Fruit fly (Drosophila melanogaster): ENCODE measurements around the gene Acp26Aa.
A peak's percentile ranks its signal among the peaks of the same experiment; 100 is the strongest.

Gene Acp26Aa

dm6 chr2L:5883441-5883840, 10.3 kb downstream of the Acp26Aa start, which contains the start of gene CG44574:
Gene CG44574, plus strand, starts transcription at chr2L:5883741.
- TF ChIP-seq CG6854 (GFP tag; optimal IDR thresholded peaks at IDR 0.05): no peak
- TF ChIP-seq CG11902 (GFP tag; optimal IDR thresholded peaks at IDR 0.05): no peak
- TF ChIP-seq Gug (GFP tag; IDR thresholded peaks at IDR 0.05): no peak
- TF ChIP-seq CG11294 (GFP tag; IDR thresholded peaks at IDR 0.05): no peak
- TF ChIP-seq CG8632 (GFP tag; optimal IDR thresholded peaks at IDR 0.05): no peak
- no peak for TF ChIP-seq CG10631 (GFP tag; optimal IDR thresholded peaks at IDR 0.05)
- TF ChIP-seq Smox (GFP tag; optimal IDR thresholded peaks at IDR 0.05): no peak
- no peak for TF ChIP-seq CG4318 (GFP tag; optimal IDR thresholded peaks at IDR 0.05)
- TF ChIP-seq Eip78C (GFP tag): no peak
- TF ChIP-seq fd59A (GFP tag; optimal IDR thresholded peaks at IDR 0.05): no peak
- TF ChIP-seq Eip93F (GFP tag; optimal IDR thresholded peaks at IDR 0.05): no peak
- no peak for TF ChIP-seq topi (GFP tag; optimal IDR thresholded peaks at IDR 0.05)
- no peak for TF ChIP-seq Blimp-1 (GFP tag; optimal IDR thresholded peaks at IDR 0.05)
- TF ChIP-seq CG8319 (GFP tag; optimal IDR thresholded peaks at IDR 0.05): no peak
- no peak for TF ChIP-seq acj6 (GFP tag; optimal IDR thresholded peaks at IDR 0.05)
- TF ChIP-seq CG3032 (tag; optimal IDR thresholded peaks at IDR 0.05): no peak
- no peak for TF ChIP-seq Ets96B (tag; optimal IDR thresholded peaks at IDR 0.05)
- TF ChIP-seq esn (GFP tag; optimal IDR thresholded peaks at IDR 0.05): no peak
- no peak for TF ChIP-seq CG31627 (GFP tag; optimal IDR thresholded peaks at IDR 0.05)

- TF ChIP-seq Gug (GFP tag; IDR thresholded peaks at IDR 0.05): no peak
- TF ChIP-seq Met (GFP tag; optimal IDR thresholded peaks at IDR 0.05): peak; percentile 18
- TF ChIP-seq net (GFP tag; optimal IDR thresholded peaks at IDR 0.05): no peak
- TF ChIP-seq OdsH (GFP tag; optimal IDR thresholded peaks at IDR 0.05): peak; percentile 37
- peak; percentile 21 for TF ChIP-seq pdm3 (GFP tag; optimal IDR thresholded peaks at IDR 0.05)
- no peak for TF ChIP-seq CG8319 (GFP tag; optimal IDR thresholded peaks at IDR 0.05)
- TF ChIP-seq dac (GFP tag; optimal IDR thresholded peaks at IDR 0.05): no peak
- TF ChIP-seq CG15336 (GFP tag; IDR thresholded peaks at IDR 0.05): no peak; the same call in 1 of the 2 replicates
- no peak for TF ChIP-seq CG34406 (GFP tag; optimal IDR thresholded peaks at IDR 0.05)
- no peak for TF ChIP-seq Hr39 (GFP tag; optimal IDR thresholded peaks at IDR 0.05)
- TF ChIP-seq Eip78C (GFP tag): peak; percentile 74
- no peak for TF ChIP-seq Eip93F (GFP tag; optimal IDR thresholded peaks at IDR 0.05)
- TF ChIP-seq fkh (GFP tag; optimal IDR thresholded peaks at IDR 0.05): peak; percentile 38
- TF ChIP-seq CG11762 (GFP tag; optimal IDR thresholded peaks at IDR 0.05; ENCODE audit: insufficient read depth): no peak
- TF ChIP-seq CG3032 (tag; optimal IDR thresholded peaks at IDR 0.05): no peak
- no peak for TF ChIP-seq Smox (GFP tag; optimal IDR thresholded peaks at IDR 0.05)
- TF ChIP-seq CG8632 (GFP tag; optimal IDR thresholded peaks at IDR 0.05): no peak
- no peak for TF ChIP-seq acj6 (GFP tag; optimal IDR thresholded peaks at IDR 0.05)
- TF ChIP-seq esn (GFP tag; optimal IDR thresholded peaks at IDR 0.05): no peak
- peak; percentile 39 for TF ChIP-seq achi (GFP tag; optimal IDR thresholded peaks at IDR 0.05)
- TF ChIP-seq vri (GFP tag; optimal IDR thresholded peaks at IDR 0.05): no peak
- TF ChIP-seq CG4318 (GFP tag; optimal IDR thresholded peaks at IDR 0.05): peak; percentile 19
- TF ChIP-seq Lpt (GFP tag; optimal IDR thresholded peaks at IDR 0.05): peak; percentile 27
- TF ChIP-seq CG6854 (GFP tag; optimal IDR thresholded peaks at IDR 0.05): no peak
- peak; percentile 4 for TF ChIP-seq dsx (GFP tag; optimal IDR thresholded peaks at IDR 0.05; ENCODE audit: poor library complexity, severe bottlenecking)
- TF ChIP-seq ss (GFP tag; optimal IDR thresholded peaks at IDR 0.05): no peak
- peak; percentile 67 for TF ChIP-seq CG32006 (GFP tag; optimal IDR thresholded peaks at IDR 0.05)
- peak; percentile 7 for TF ChIP-seq Sox14 (GFP tag; optimal IDR thresholded peaks at IDR 0.05)
- TF ChIP-seq CG11294 (GFP tag; IDR thresholded peaks at IDR 0.05): no peak
- no peak for TF ChIP-seq topi (GFP tag; optimal IDR thresholded peaks at IDR 0.05)
- TF ChIP-seq CG11902 (GFP tag; optimal IDR thresholded peaks at IDR 0.05): no peak
- TF ChIP-seq CG6163 (GFP tag; IDR thresholded peaks at IDR 0.05): peak; percentile 66; the same call in 2 of the 3 replicates
- TF ChIP-seq fd59A (GFP tag; optimal IDR thresholded peaks at IDR 0.05): no peak
- no peak for TF ChIP-seq fd85E (GFP tag; optimal IDR thresholded peaks at IDR 0.05)
- TF ChIP-seq CG10631 (GFP tag; optimal IDR thresholded peaks at IDR 0.05): peak; percentile 46
- TF ChIP-seq Hr38 (GFP tag; optimal IDR thresholded peaks at IDR 0.05): no peak
- no peak for TF ChIP-seq Sox102F (GFP tag; optimal IDR thresholded peaks at IDR 0.05)
- TF ChIP-seq CG1621 (tag; optimal IDR thresholded peaks at IDR 0.05): no peak
- no peak; the same call in none of the 3 replicates for TF ChIP-seq eg (GFP tag; IDR thresholded peaks at IDR 0.05)
- no peak for TF ChIP-seq cyc (GFP tag; optimal IDR thresholded peaks at IDR 0.05)
- no peak for TF ChIP-seq Ets21C (GFP tag; optimal IDR thresholded peaks at IDR 0.05)
- no peak for TF ChIP-seq Eip75B (GFP tag; optimal IDR thresholded peaks at IDR 0.05)
- TF ChIP-seq Sox15 (GFP tag; optimal IDR thresholded peaks at IDR 0.05): no peak
- no peak for TF ChIP-seq spab (GFP tag; optimal IDR thresholded peaks at IDR 0.05)
- no peak for TF ChIP-seq CG7368 (GFP tag; optimal IDR thresholded peaks at IDR 0.05)
Observed at dm6 chr2L:5881181-5881580, 12.5 kb downstream of the Acp26Aa start.

Data from whole organism, prepupa.